Fruit fly (Drosophila melanogaster) whole organism, pupa: ENCODE results near the gene CG9312.

ENCODE experiments used
- CG12605 ChIP-seq: fragments of 200-800 bp; sonication (Bioruptor generic); IDR thresholded peaks from 2 replicates; pipeline ENCODE4 v1.3.6; 2022; ENCODE audit warnings: missing biosample characterization, missing genetic modification characterization
- CG14655 ChIP-seq: fragments of 200-800 bp; sonication (Bioruptor generic); optimal IDR thresholded peaks from 3 replicates; lab custom pipeline; 2017; ENCODE audit warnings: mild to moderate bottlenecking, missing biosample characterization, missing genetic modification reagents, missing genetic modification characterization
- CG15710 ChIP-seq: fragments of 200-800 bp; sonication (Bioruptor generic); optimal IDR thresholded peaks from 2 replicates; lab custom pipeline; 2018; ENCODE audit warnings: missing biosample characterization, mild to moderate bottlenecking, missing genetic modification characterization, moderate library complexity
- CG17806 ChIP-seq: fragments of 200-800 bp; sonication (Bioruptor generic); optimal IDR thresholded peaks from 2 replicates; lab custom pipeline; 2018; ENCODE audit warnings: missing biosample characterization, mild to moderate bottlenecking, missing genetic modification characterization, moderate library complexity
- CG34367 ChIP-seq: fragments of 200-800 bp; sonication (Bioruptor generic); optimal IDR thresholded peaks from 2 replicates; lab custom pipeline; 2018; ENCODE audit warnings: missing biosample characterization, mild to moderate bottlenecking, missing genetic modification characterization
- CG8159 ChIP-seq: fragments of 200-800 bp; sonication (Bioruptor generic); optimal IDR thresholded peaks from 3 replicates; lab custom pipeline; 2018; ENCODE audit warnings: missing biosample characterization, mild to moderate bottlenecking, missing genetic modification characterization, moderate library complexity
- CG8301 ChIP-seq: fragments of 200-800 bp; sonication (Bioruptor generic); optimal IDR thresholded peaks from 2 replicates; lab custom pipeline; 2018; ENCODE audit warnings: missing biosample characterization, mild to moderate bottlenecking, missing genetic modification characterization
- D1 ChIP-seq: fragments of 200-800 bp; sonication (Bioruptor generic); optimal IDR thresholded peaks from 2 replicates; lab custom pipeline; 2018; ENCODE audit warnings: missing biosample characterization, mild to moderate bottlenecking, missing genetic modification characterization, moderate library complexity
- Pif1B ChIP-seq: fragments of 200-800 bp; sonication (Bioruptor generic); optimal IDR thresholded peaks from 3 replicates; lab custom pipeline; 2016; ENCODE audit warnings: missing biosample characterization, missing genetic modification characterization
- fd96Ca ChIP-seq: fragments of 200-800 bp; sonication (Bioruptor generic); IDR thresholded peaks from 3 replicates; pipeline ENCODE4 v1.3.6; 2022; ENCODE audit warnings: missing biosample characterization, missing genetic modification characterization

DNA sequence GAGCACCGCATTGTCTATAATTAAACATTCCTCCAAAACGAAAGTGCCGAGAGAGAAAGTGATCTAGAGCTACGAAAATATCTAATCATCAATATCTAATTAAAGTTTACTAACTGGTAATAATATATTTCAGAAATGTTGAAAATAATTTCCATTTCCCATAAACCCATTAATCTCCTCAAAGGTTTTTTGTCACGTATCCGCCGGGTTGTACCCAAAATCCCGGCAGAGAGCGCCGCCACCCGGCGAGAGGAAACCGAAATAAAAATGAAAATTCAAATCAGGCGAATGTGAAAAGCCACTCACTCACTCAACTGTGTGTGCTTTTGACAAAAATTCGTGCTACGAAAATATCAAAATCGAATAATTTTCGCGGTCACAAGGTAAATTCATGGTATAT, 5.6 kb downstream of the CG9312 start, which contains the start of gene CG9297:
- TF ChIP-seq CG17806 (tag; lab: Kevin White, UChicago), result no peak
- TF ChIP-seq CG15710, result no peak
- TF ChIP-seq CG34367 (tag; lab: Kevin White, UChicago), result no peak
- TF ChIP-seq Pif1B (GFP tag; lab: Kevin White, UChicago), result no peak
- TF ChIP-seq fd96Ca (GFP tag; lab: Robert Waterston, UW), result no peak
- TF ChIP-seq CG12605 (GFP tag; lab: Robert Waterston, UW), result no peak
- TF ChIP-seq CG14655, result no peak
- no peak for TF ChIP-seq CG8301
- TF ChIP-seq CG8159 (tag; lab: Kevin White, UChicago), result no peak
- TF ChIP-seq D1 (tag; lab: Kevin White, UChicago), result no peak
